Worm (Caenorhabditis elegans): Measurements from ENCODE around the gene F26F4.9.

Gene F26F4.9

DNA sequence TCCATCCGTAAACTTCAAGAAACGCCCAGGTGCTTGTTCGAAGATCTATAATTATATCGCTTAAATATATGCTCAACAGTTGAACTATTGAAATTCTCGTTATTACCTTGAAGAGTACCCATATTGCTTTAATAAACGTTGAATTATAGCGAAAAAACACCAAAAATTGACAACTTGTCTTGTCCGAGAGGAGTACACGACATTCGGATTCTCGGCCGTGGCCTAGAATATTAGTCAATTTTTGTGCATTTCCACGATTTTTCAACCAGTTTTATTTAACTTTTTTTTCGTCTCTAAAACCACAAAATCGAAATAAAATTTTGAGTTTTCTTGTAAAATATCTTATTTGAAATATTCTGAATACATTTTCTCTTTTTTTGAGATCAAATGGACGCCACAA lies at the start of gene F26F4.9, which contains the start of gene cee-1:
Gene F26F4.9 (minus strand): TSS at position 205 of the 400 bp plus-strand sequence.
Gene cee-1 (plus strand): TSS at position 383 of the 400 bp plus-strand sequence.
- TF ChIP-seq pax-1 (tag; optimal IDR thresholded peaks at IDR 0.05) (no peak), ceh-24 (tag; optimal IDR thresholded peaks at IDR 0.05) (no peak), ceh-22 (tag; optimal IDR thresholded peaks at IDR 0.05) (no peak), ahr-1 (tag; optimal IDR thresholded peaks at IDR 0.05) (no peak), nhr-232 (tag; optimal IDR thresholded peaks at IDR 0.05) (no peak), pag-3 (tag; optimal IDR thresholded peaks at IDR 0.05; ENCODE audit: borderline replicate concordance) (no peak), ceh-19 (GFP tag; optimal IDR thresholded peaks at IDR 0.05) (no peak), nhr-11 (tag; optimal IDR thresholded peaks at IDR 0.05) (no peak), F13H6.1 (tag; optimal IDR thresholded peaks at IDR 0.05) (no peak), che-1 (tag; optimal IDR thresholded peaks at IDR 0.05) (no peak), K09A11.1 (tag; optimal IDR thresholded peaks at IDR 0.05; ENCODE audit: insufficient read depth) (no peak), unc-55 (GFP tag; optimal IDR thresholded peaks at IDR 0.05) (peak; percentile 30), syd-9 (tag; optimal IDR thresholded peaks at IDR 0.05) (no peak), unc-42 (tag; optimal IDR thresholded peaks at IDR 0.05) (no peak), dve-1 (tag; optimal IDR thresholded peaks at IDR 0.05) (no peak), rnt-1 (tag; optimal IDR thresholded peaks at IDR 0.05) (peak; percentile 7), ceh-9 (tag; optimal IDR thresholded peaks at IDR 0.05) (no peak), hlh-15 (tag; optimal IDR thresholded peaks at IDR 0.05) (no peak), hlh-6 (tag; optimal IDR thresholded peaks at IDR 0.05) (no peak), ets-4 (tag; optimal IDR thresholded peaks at IDR 0.05) (peak; percentile 75), ref-2 (tag; optimal IDR thresholded peaks at IDR 0.05) (peak; percentile 25), zip-5 (tag; optimal IDR thresholded peaks at IDR 0.05) (peak; percentile 52), Y22D7AL.16 (tag; optimal IDR thresholded peaks at IDR 0.05) (no peak), tbx-7 (tag; optimal IDR thresholded peaks at IDR 0.05) (peak; percentile 71), tbx-2 (tag; optimal IDR thresholded peaks at IDR 0.05) (no peak), ceh-30 (tag; optimal IDR thresholded peaks at IDR 0.05) (no peak), odd-2 (tag; optimal IDR thresholded peaks at IDR 0.05) (no peak), pha-4 (tag; optimal IDR thresholded peaks at IDR 0.05) (no peak), T23F11.4 (GFP tag; optimal IDR thresholded peaks at IDR 0.05) (no peak), npax-4 (tag; optimal IDR thresholded peaks at IDR 0.05) (no peak), ceh-18 (tag; optimal IDR thresholded peaks at IDR 0.05) (peak; percentile 38), hlh-30 (tag; optimal IDR thresholded peaks at IDR 0.05; ENCODE audit: insufficient read depth) (no peak), ceh-34 (tag; optimal IDR thresholded peaks at IDR 0.05) (no peak), fkh-6 (tag; optimal IDR thresholded peaks at IDR 0.05) (no peak), hlh-8 (tag; optimal IDR thresholded peaks at IDR 0.05) (peak; percentile 72), sox-4 (tag; optimal IDR thresholded peaks at IDR 0.05) (no peak), elt-4 (tag; optimal IDR thresholded peaks at IDR 0.05) (no peak), fkh-10 (GFP tag; optimal IDR thresholded peaks at IDR 0.05) (no peak), ceh-45 (GFP tag; IDR thresholded peaks at IDR 0.05) (no peak), ttx-3 (tag; optimal IDR thresholded peaks at IDR 0.05) (no peak), ama-1 (optimal IDR thresholded peaks at IDR 0.05) (no peak), sdc-2 (tag; optimal IDR thresholded peaks at IDR 0.05) (no peak), elt-2 (tag; optimal IDR thresholded peaks at IDR 0.05) (no peak), gmeb-2 (tag; optimal IDR thresholded peaks at IDR 0.05) (no peak), K02D7.2 (tag; optimal IDR thresholded peaks at IDR 0.05) (no peak), ceh-6 (GFP tag; optimal IDR thresholded peaks at IDR 0.05) (no peak), ceh-2 (tag; optimal IDR thresholded peaks at IDR 0.05) (peak; percentile 71), unc-86 (tag; optimal IDR thresholded peaks at IDR 0.05) (no peak), pha-2 (tag; optimal IDR thresholded peaks at IDR 0.05) (no peak), fax-1 (tag; optimal IDR thresholded peaks at IDR 0.05) (peak; percentile 2), dmd-4 (tag; optimal IDR thresholded peaks at IDR 0.05; ENCODE audit: borderline replicate concordance) (no peak), C08G9.2 (tag; optimal IDR thresholded peaks at IDR 0.05) (peak; percentile 85), pat-9 (tag; optimal IDR thresholded peaks at IDR 0.05) (no peak), lin-11 (tag; optimal IDR thresholded peaks at IDR 0.05) (no peak), ceh-14 (tag; optimal IDR thresholded peaks at IDR 0.05) (no peak)

All from whole organism, late embryonic.